Worm (Caenorhabditis elegans) whole organism, mixed stage, embryonic: ENCODE measurements around the gene F35A5.5.

Experiments
- ces-1 ChIP-seq: fragments of 150-350 bp; optimal IDR thresholded peaks from 2 replicates; lab custom pipeline; 2014; ENCODE audit warnings: missing biosample characterization, missing genetic modification reagents, missing genetic modification characterization
- mab-5 ChIP-seq: fragments of 150-350 bp; optimal IDR thresholded peaks from 2 replicates; lab custom pipeline; 2014; ENCODE audit warnings: missing biosample characterization, missing genetic modification characterization
- nhr-12 ChIP-seq: fragments of 150-350 bp; optimal IDR thresholded peaks from 2 replicates; lab custom pipeline; 2014; ENCODE audit warnings: missing biosample characterization, missing genetic modification characterization
- nhr-237 ChIP-seq: fragments of 150-350 bp; optimal IDR thresholded peaks from 2 replicates; lab custom pipeline; 2014; ENCODE audit warnings: missing biosample characterization, missing genetic modification characterization
- nhr-28 ChIP-seq: fragments of 150-350 bp; optimal IDR thresholded peaks from 2 replicates; lab custom pipeline; 2014; ENCODE audit warnings: missing biosample characterization, missing genetic modification characterization
- nhr-76 ChIP-seq: sonication (generic microtip); optimal IDR thresholded peaks from 2 replicates; lab custom pipeline; 2017; ENCODE audit warnings: missing biosample characterization, missing genetic modification characterization
- pha-4 ChIP-seq: fragments of 150-350 bp; optimal IDR thresholded peaks from 2 replicates; lab custom pipeline; 2018; ENCODE audit warnings: missing biosample characterization, missing genetic modification reagents, missing genetic modification characterization
- sem-2 ChIP-seq: fragments of 200-800 bp; sonication (Bioruptor generic); optimal IDR thresholded peaks from 2 replicates; lab custom pipeline; 2018; ENCODE audit warnings: mild to moderate bottlenecking, missing genetic modification characterization, missing compliant biosample characterization

DNA sequence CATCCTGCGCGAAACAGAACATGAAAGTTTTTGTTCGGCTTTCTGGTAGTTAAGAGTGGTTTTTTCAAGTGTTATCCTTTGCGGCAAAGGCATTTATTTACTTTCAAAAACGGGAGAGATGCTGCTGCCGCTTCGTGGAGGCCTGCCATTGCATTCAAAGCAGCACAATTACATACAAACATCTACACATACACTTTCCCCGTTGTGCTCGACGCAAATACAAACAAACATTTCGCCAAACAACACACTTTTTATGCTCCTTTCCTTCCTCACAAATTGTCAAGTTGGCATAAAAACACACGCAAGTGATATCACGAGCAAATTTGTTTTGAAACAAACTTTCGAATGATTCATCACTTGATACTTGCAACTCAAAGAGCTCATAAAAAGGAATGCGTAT is 30.6 kb upstream of the F35A5.5 start:
- TF ChIP-seq nhr-237 (tag; lab: Kevin White, UChicago) = no peak
- no peak for TF ChIP-seq mab-5 (tag; lab: Kevin White, UChicago)
- TF ChIP-seq sem-2 = no peak
- TF ChIP-seq nhr-28 (tag; lab: Kevin White, UChicago) = no peak
- TF ChIP-seq nhr-12 (tag; lab: Kevin White, UChicago) = no peak
- TF ChIP-seq nhr-76 (tag; lab: Kevin White, UChicago) = no peak
- no peak for TF ChIP-seq ces-1 (GFP tag; lab: Kevin White, UChicago)
- peak; percentile 67 for TF ChIP-seq pha-4 (tag; lab: Kevin White, UChicago)
